Fruit fly (Drosophila melanogaster) whole organism, prepupa: ENCODE data around the gene CG2310.

Source experiments
- CG10631 ChIP-seq: fragments of 200-800 bp; sonication (Bioruptor generic); optimal IDR thresholded peaks from 2 replicates; lab custom pipeline; 2016; ENCODE audit warnings: missing biosample characterization, missing genetic modification characterization
- CG10669 ChIP-seq: fragments of 200-800 bp; sonication (Bioruptor generic); optimal IDR thresholded peaks from 3 replicates; lab custom pipeline; 2018; ENCODE audit warnings: missing biosample characterization, mild to moderate bottlenecking, missing genetic modification characterization, moderate library complexity
- CG11294 ChIP-seq: fragments of 200-800 bp; sonication (Bioruptor generic); IDR thresholded peaks from 2 replicates; pipeline ENCODE4 v1.3.6; 2022; ENCODE audit warnings: missing biosample characterization, missing genetic modification characterization
- CG11762 ChIP-seq: fragments of 200-800 bp; sonication (Bioruptor generic); optimal IDR thresholded peaks from 3 replicates; lab custom pipeline; 2016; ENCODE audit warnings: missing biosample characterization, missing genetic modification characterization; ENCODE audit not compliant: insufficient read depth
- CG11902 ChIP-seq: fragments of 200-800 bp; sonication (Bioruptor generic); optimal IDR thresholded peaks from 3 replicates; lab custom pipeline; 2016; ENCODE audit warnings: missing biosample characterization, missing genetic modification characterization
- CG1621 ChIP-seq: fragments of 200-800 bp; sonication (Bioruptor generic); optimal IDR thresholded peaks from 3 replicates; lab custom pipeline; 2018; ENCODE audit warnings: missing biosample characterization, mild to moderate bottlenecking, missing genetic modification characterization
- CG16779 ChIP-seq: fragments of 200-800 bp; sonication (Bioruptor generic); optimal IDR thresholded peaks from 3 replicates; lab custom pipeline; 2017; ENCODE audit warnings: missing biosample characterization, mild to moderate bottlenecking, missing genetic modification characterization
- CG3032 ChIP-seq: fragments of 200-800 bp; optimal IDR thresholded peaks from 2 replicates; lab custom pipeline; 2019; ENCODE audit warnings: missing biosample characterization, mild to moderate bottlenecking, missing genetic modification characterization, moderate library complexity
- CG31627 ChIP-seq: fragments of 200-800 bp; sonication (Bioruptor generic); optimal IDR thresholded peaks from 3 replicates; lab custom pipeline; 2016; ENCODE audit warnings: missing biosample characterization, missing genetic modification characterization
- CG32006 ChIP-seq: fragments of 200-800 bp; sonication (Bioruptor generic); optimal IDR thresholded peaks from 3 replicates; lab custom pipeline; 2017; ENCODE audit warnings: missing biosample characterization, mild to moderate bottlenecking, missing genetic modification characterization
- CG34406 ChIP-seq: fragments of 200-800 bp; sonication (Bioruptor generic); optimal IDR thresholded peaks from 3 replicates; lab custom pipeline; 2016; ENCODE audit warnings: missing biosample characterization, missing genetic modification characterization
- CG3919 ChIP-seq: fragments of 200-800 bp; sonication (Bioruptor generic); optimal IDR thresholded peaks from 3 replicates; lab custom pipeline; 2016; ENCODE audit warnings: missing biosample characterization, missing genetic modification characterization
- CG4318 ChIP-seq: fragments of 200-800 bp; sonication (Bioruptor generic); optimal IDR thresholded peaks from 3 replicates; lab custom pipeline; 2017; ENCODE audit warnings: missing biosample characterization, mild to moderate bottlenecking, missing genetic modification characterization
- CG6163 ChIP-seq: fragments of 200-800 bp; sonication (Bioruptor generic); IDR thresholded peaks from 3 replicates; pipeline ENCODE4 v1.3.6; 2022; ENCODE audit warnings: missing biosample characterization, missing genetic modification characterization
- CG6276 ChIP-seq: fragments of 200-800 bp; sonication (Bioruptor generic); optimal IDR thresholded peaks from 2 replicates; lab custom pipeline; 2017; ENCODE audit warnings: missing biosample characterization, mild to moderate bottlenecking, missing genetic modification characterization
- CG6792 ChIP-seq: fragments of 200-800 bp; sonication (Bioruptor generic); optimal IDR thresholded peaks from 3 replicates; lab custom pipeline; 2016; ENCODE audit warnings: missing biosample characterization, missing genetic modification characterization
- CG6808 ChIP-seq: fragments of 200-800 bp; sonication (Bioruptor generic); optimal IDR thresholded peaks from 3 replicates; lab custom pipeline; 2017; ENCODE audit warnings: missing biosample characterization, missing genetic modification characterization, mild to moderate bottlenecking, moderate library complexity, missing genetic modification reagents
- CG6854 ChIP-seq: fragments of 200-800 bp; sonication (Bioruptor generic); optimal IDR thresholded peaks from 2 replicates; lab custom pipeline; 2017; ENCODE audit warnings: missing biosample characterization, mild to moderate bottlenecking, missing genetic modification characterization
- CG7368 ChIP-seq: fragments of 200-800 bp; sonication (Bioruptor generic); optimal IDR thresholded peaks from 3 replicates; lab custom pipeline; 2016; ENCODE audit warnings: missing biosample characterization, missing genetic modification characterization
- CG8119 ChIP-seq: fragments of 200-800 bp; sonication (Bioruptor generic); IDR thresholded peaks from 3 replicates; pipeline ENCODE4 v1.3.6; 2022; ENCODE audit warnings: missing biosample characterization, missing genetic modification characterization
- CG8632 ChIP-seq: fragments of 200-800 bp; sonication (Bioruptor generic); optimal IDR thresholded peaks from 3 replicates; lab custom pipeline; 2016; ENCODE audit warnings: missing biosample characterization, missing genetic modification characterization
- CG9139 ChIP-seq: fragments of 200-800 bp; sonication (Bioruptor generic); optimal IDR thresholded peaks from 3 replicates; lab custom pipeline; 2017; ENCODE audit warnings: missing biosample characterization, mild to moderate bottlenecking, missing genetic modification characterization
- Eip75B ChIP-seq: fragments of 200-800 bp; sonication (Bioruptor generic); optimal IDR thresholded peaks from 3 replicates; lab custom pipeline; 2016; ENCODE audit warnings: missing biosample characterization, missing genetic modification characterization
- Eip78C ChIP-seq: fragments of 200-800 bp; sonication (Bioruptor generic); peaks from one replicate; lab custom pipeline; 2016; ENCODE audit warnings: missing biosample characterization, missing genetic modification characterization
- Eip93F ChIP-seq: fragments of 200-800 bp; sonication (Bioruptor generic); optimal IDR thresholded peaks from 2 replicates; lab custom pipeline; 2016; ENCODE audit warnings: missing biosample characterization, mild to moderate bottlenecking, missing genetic modification characterization
- Ets96B ChIP-seq: fragments of 200-800 bp; optimal IDR thresholded peaks from 2 replicates; lab custom pipeline; 2019; ENCODE audit warnings: missing biosample characterization, mild to moderate bottlenecking, missing genetic modification characterization, moderate library complexity
- Hr39 ChIP-seq: fragments of 200-800 bp; sonication (Bioruptor generic); optimal IDR thresholded peaks from 2 replicates; lab custom pipeline; 2016; ENCODE audit warnings: missing biosample characterization, missing genetic modification characterization
- Lpt ChIP-seq: fragments of 200-800 bp; sonication (Bioruptor generic); optimal IDR thresholded peaks from 3 replicates; lab custom pipeline; 2016; ENCODE audit warnings: missing biosample characterization, missing genetic modification characterization
- Met ChIP-seq: fragments of 200-800 bp; sonication (Bioruptor generic); optimal IDR thresholded peaks from 3 replicates; lab custom pipeline; 2016; ENCODE audit warnings: missing biosample characterization, missing genetic modification characterization
- Smox ChIP-seq: fragments of 200-800 bp; sonication (Bioruptor generic); optimal IDR thresholded peaks from 3 replicates; lab custom pipeline; 2016; ENCODE audit warnings: missing biosample characterization, missing genetic modification characterization
- Sox14 ChIP-seq: fragments of 200-800 bp; sonication (Bioruptor generic); optimal IDR thresholded peaks from 3 replicates; lab custom pipeline; 2016; ENCODE audit warnings: missing biosample characterization, missing genetic modification characterization
- Sox15 ChIP-seq: fragments of 200-800 bp; sonication (Bioruptor generic); optimal IDR thresholded peaks from 3 replicates; lab custom pipeline; 2016; ENCODE audit warnings: missing biosample characterization, missing genetic modification characterization
- achi ChIP-seq: fragments of 200-800 bp; sonication (Bioruptor generic); optimal IDR thresholded peaks from 3 replicates; lab custom pipeline; 2016; ENCODE audit warnings: missing biosample characterization, missing genetic modification characterization
- acj6 ChIP-seq: fragments of 200-800 bp; sonication (Bioruptor generic); optimal IDR thresholded peaks from 3 replicates; lab custom pipeline; 2016; ENCODE audit warnings: missing biosample characterization, missing genetic modification characterization
- cyc ChIP-seq: fragments of 200-800 bp; sonication (Bioruptor generic); optimal IDR thresholded peaks from 3 replicates; lab custom pipeline; 2016; ENCODE audit warnings: missing biosample characterization, missing genetic modification characterization
- dac ChIP-seq: fragments of 200-800 bp; sonication (Bioruptor generic); optimal IDR thresholded peaks from 2 replicates; lab custom pipeline; 2017; ENCODE audit warnings: missing biosample characterization, mild to moderate bottlenecking, missing genetic modification characterization
- dsx ChIP-seq: fragments of 200-800 bp; optimal IDR thresholded peaks from 3 replicates; lab custom pipeline; 2019; ENCODE audit warnings: missing biosample characterization, mild to moderate bottlenecking, missing genetic modification characterization, moderate library complexity; ENCODE audit not compliant: poor library complexity, severe bottlenecking
- eg ChIP-seq: fragments of 200-800 bp; sonication (Bioruptor generic); IDR thresholded peaks from 3 replicates; pipeline ENCODE4 v1.3.6; 2022; ENCODE audit warnings: missing biosample characterization, missing genetic modification characterization
- esn ChIP-seq: fragments of 200-800 bp; sonication (Bioruptor generic); optimal IDR thresholded peaks from 2 replicates; lab custom pipeline; 2016; ENCODE audit warnings: missing biosample characterization, mild to moderate bottlenecking, missing genetic modification characterization, moderate library complexity
- fd59A ChIP-seq: fragments of 200-800 bp; sonication (Bioruptor generic); optimal IDR thresholded peaks from 2 replicates; lab custom pipeline; 2017; ENCODE audit warnings: missing biosample characterization, mild to moderate bottlenecking, missing genetic modification characterization, missing genetic modification reagents
- fkh ChIP-seq: fragments of 200-800 bp; sonication (Bioruptor generic); optimal IDR thresholded peaks from 3 replicates; lab custom pipeline; 2017; ENCODE audit warnings: missing biosample characterization, mild to moderate bottlenecking, missing genetic modification characterization, moderate library complexity
- lz ChIP-seq: fragments of 200-800 bp; sonication (Bioruptor generic); optimal IDR thresholded peaks from 3 replicates; lab custom pipeline; 2016; ENCODE audit warnings: missing biosample characterization, missing genetic modification characterization
- pdm3 ChIP-seq: fragments of 200-800 bp; sonication (Bioruptor generic); optimal IDR thresholded peaks from 3 replicates; lab custom pipeline; 2016; ENCODE audit warnings: missing biosample characterization, missing genetic modification characterization
- salr ChIP-seq, 2 experiments: fragments of 200-800 bp; sonication (Bioruptor generic); optimal IDR thresholded peaks; 3 replicates each; lab custom pipeline; 2016 to 2018; ENCODE audit warnings: missing biosample characterization in 2 of 2, missing genetic modification characterization in 2 of 2, mild to moderate bottlenecking in 1 of 2
- spab ChIP-seq: fragments of 200-800 bp; sonication (Bioruptor generic); optimal IDR thresholded peaks from 2 replicates; lab custom pipeline; 2017; ENCODE audit warnings: missing biosample characterization, mild to moderate bottlenecking, missing genetic modification characterization, missing genetic modification reagents
- ss ChIP-seq, 2 experiments: fragments of 200-800 bp; sonication (Bioruptor generic); optimal IDR thresholded peaks; 2 replicates in 1 of 2; 3 replicates in 1 of 2; lab custom pipeline; 2017 to 2018; ENCODE audit warnings: mild to moderate bottlenecking in 2 of 2, missing biosample characterization in 2 of 2, missing genetic modification characterization in 2 of 2, moderate library complexity in 1 of 2
- topi ChIP-seq: fragments of 200-800 bp; sonication (Bioruptor generic); optimal IDR thresholded peaks from 3 replicates; lab custom pipeline; 2016; ENCODE audit warnings: missing biosample characterization, missing genetic modification characterization
- vri ChIP-seq: fragments of 200-800 bp; sonication (Bioruptor generic); optimal IDR thresholded peaks from 3 replicates; lab custom pipeline; 2016; ENCODE audit warnings: missing biosample characterization, mild to moderate bottlenecking, missing genetic modification characterization

The CG2310 gene

DNA sequence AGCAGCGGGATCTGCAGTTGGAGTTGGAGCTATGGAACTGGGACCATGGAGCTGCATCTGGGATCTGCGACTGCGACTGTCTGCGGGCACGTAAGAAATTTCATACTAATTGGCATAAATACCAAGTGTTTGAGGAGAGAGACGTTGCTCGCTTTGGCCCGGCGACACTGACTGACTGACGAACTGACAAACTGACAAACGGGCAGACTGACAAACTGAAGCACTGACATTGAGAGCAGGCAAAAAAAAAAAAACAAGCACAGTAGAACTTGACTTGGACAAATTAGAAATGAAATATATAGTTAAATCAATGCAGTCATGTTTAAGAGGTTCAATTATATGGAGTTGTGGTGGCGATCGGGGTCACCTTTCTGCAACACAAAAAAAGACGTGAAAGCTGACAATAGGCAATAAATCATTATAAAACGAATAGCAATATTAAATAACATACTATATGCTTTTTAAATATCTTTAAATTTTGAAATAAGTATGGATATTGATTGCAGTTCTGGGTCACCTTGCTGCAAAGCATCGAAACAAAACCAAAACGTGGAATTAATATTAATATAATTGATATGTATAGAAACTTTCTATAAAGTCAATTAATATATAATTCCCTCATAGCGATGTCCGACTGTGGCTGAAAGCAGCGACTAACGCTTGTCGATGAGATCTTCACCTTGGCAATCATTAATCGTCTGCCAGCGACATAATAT lies 15.4 kb upstream of the CG2310 start (continued):
- no peak for TF ChIP-seq CG3032 (tag; lab: Kevin White, UChicago)
- no peak for TF ChIP-seq dsx
- TF ChIP-seq Sox15 (GFP tag; lab: Kevin White, UChicago): no peak
- TF ChIP-seq salr (GFP tag; optimal IDR thresholded peaks at IDR 0.05; lab: Kevin White, UChicago): no peak
- no peak for TF ChIP-seq CG9139
- TF ChIP-seq CG1621: no peak
- no peak for TF ChIP-seq acj6 (GFP tag; lab: Kevin White, UChicago)
- TF ChIP-seq dac: no peak

DNA sequence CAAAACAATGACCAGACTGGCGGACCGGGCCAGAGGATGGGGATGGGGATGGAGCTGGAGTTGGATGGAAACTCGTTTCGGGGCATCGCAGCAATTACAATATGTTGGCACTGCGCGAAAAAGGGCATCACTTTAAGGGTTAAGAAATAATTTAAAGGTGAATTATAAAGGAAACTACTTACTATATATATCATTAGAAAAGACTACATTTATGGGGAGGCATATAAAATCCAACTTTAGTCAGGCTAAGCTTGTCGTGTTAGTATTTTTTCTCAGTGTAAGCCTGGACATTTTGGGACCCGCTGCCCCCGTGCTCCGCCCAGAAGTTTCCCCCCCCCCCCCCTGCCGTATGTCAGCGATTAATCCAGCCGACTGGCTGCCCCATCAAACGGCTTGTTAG lies 13.3 kb upstream of the CG2310 start:
- peak; percentile 36 for TF ChIP-seq CG8632 (GFP tag; lab: Kevin White, UChicago)
- TF ChIP-seq fkh (GFP tag; lab: Kevin White, UChicago): no peak
- TF ChIP-seq esn (GFP tag; lab: Kevin White, UChicago): peak; percentile 43
- TF ChIP-seq Lpt (GFP tag; lab: Kevin White, UChicago): no peak
- peak; percentile 12 for TF ChIP-seq dsx
- TF ChIP-seq CG6276 (GFP tag; lab: Kevin White, UChicago): no peak
- TF ChIP-seq Met: peak; percentile 2
- TF ChIP-seq CG34406: peak; percentile 13
- no peak for TF ChIP-seq CG16779 (tag; lab: Kevin White, UChicago)
- TF ChIP-seq CG31627: no peak
- TF ChIP-seq CG4318: no peak
- TF ChIP-seq Ets96B (tag; lab: Kevin White, UChicago): peak; percentile 80
- peak; percentile 77 for TF ChIP-seq CG6163 (GFP tag; lab: Robert Waterston, UW)
- TF ChIP-seq CG3919 (GFP tag; lab: Kevin White, UChicago): peak; percentile 51
- peak; percentile 78 for TF ChIP-seq CG3032 (tag; lab: Kevin White, UChicago)
- peak; percentile 16 for TF ChIP-seq achi
- no peak for TF ChIP-seq CG6854 (GFP tag; lab: Kevin White, UChicago)
- no peak for TF ChIP-seq Sox14
- TF ChIP-seq CG11294 (GFP tag; lab: Robert Waterston, UW): peak; percentile 30; the same call in 1 of the 2 replicates
- peak; percentile 1 for TF ChIP-seq fd59A (GFP tag; lab: Kevin White, UChicago)
- TF ChIP-seq Eip93F (GFP tag; lab: Kevin White, UChicago): peak; percentile 28
- peak; percentile 22 for TF ChIP-seq topi (GFP tag; lab: Kevin White, UChicago)
- no peak for TF ChIP-seq CG32006 (GFP tag; lab: Kevin White, UChicago)
- TF ChIP-seq Eip78C: peak; percentile 80
- no peak for TF ChIP-seq CG9139
- TF ChIP-seq CG11762 (GFP tag; lab: Kevin White, UChicago): peak; percentile 2
- peak in 1 of 2 experiments; percentile 6 for TF ChIP-seq salr (GFP tag; optimal IDR thresholded peaks at IDR 0.05; lab: Kevin White, UChicago)
- TF ChIP-seq Eip75B: peak; percentile 27
- TF ChIP-seq spab (GFP tag; lab: Kevin White, UChicago): peak; percentile 7
- peak; percentile 49; the same call in 2 of the 3 replicates for TF ChIP-seq eg (GFP tag; lab: Robert Waterston, UW)
- peak; percentile 42 for TF ChIP-seq lz (GFP tag; lab: Kevin White, UChicago)
- peak; percentile 15 for TF ChIP-seq Hr39 (GFP tag; lab: Kevin White, UChicago)
- TF ChIP-seq CG10631 (GFP tag; lab: Kevin White, UChicago): peak; percentile 48
- peak; percentile 24 for TF ChIP-seq acj6 (GFP tag; lab: Kevin White, UChicago)
- TF ChIP-seq CG6808 (GFP tag; lab: Kevin White, UChicago): peak; percentile 53
- no peak for TF ChIP-seq CG8119 (GFP tag; lab: Robert Waterston, UW)
- peak; percentile 28 for TF ChIP-seq CG1621
- TF ChIP-seq vri (GFP tag; lab: Kevin White, UChicago): no peak
- peak; percentile 5 to 67 for TF ChIP-seq ss (GFP tag; optimal IDR thresholded peaks at IDR 0.05; lab: Kevin White, UChicago)
- peak; percentile 5 for TF ChIP-seq CG7368 (GFP tag; lab: Kevin White, UChicago)
- TF ChIP-seq pdm3 (GFP tag; lab: Kevin White, UChicago): no peak
- TF ChIP-seq CG11902 (GFP tag; lab: Kevin White, UChicago): peak; percentile 13
- no peak for TF ChIP-seq Smox (GFP tag; lab: Kevin White, UChicago)
- no peak for TF ChIP-seq CG10669
- no peak for TF ChIP-seq cyc (GFP tag; lab: Kevin White, UChicago)
- TF ChIP-seq CG6792 (GFP tag; lab: Kevin White, UChicago): peak; percentile 64
